Worm (Caenorhabditis elegans): Measurements from ENCODE around the gene acbp-6.

DNA sequence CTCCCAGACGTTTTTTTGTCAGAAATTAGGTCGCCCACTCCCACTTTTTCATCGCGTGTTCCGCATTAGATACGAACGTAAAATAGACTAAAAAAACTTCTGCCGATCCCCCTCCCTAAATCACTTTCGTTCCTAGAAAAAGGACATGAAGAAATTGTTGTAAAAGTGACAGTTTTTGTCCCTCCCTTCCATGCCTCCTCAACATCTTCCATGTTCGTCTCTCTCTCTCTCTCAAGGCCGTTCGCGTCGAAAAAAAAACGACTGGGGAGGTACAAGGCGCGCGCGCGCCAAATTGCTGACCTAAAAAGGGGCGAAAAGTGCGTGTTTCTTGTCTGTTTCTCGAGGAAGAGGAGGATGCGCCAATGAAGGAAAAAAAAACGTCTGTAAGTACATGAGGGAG lies 44.8 kb downstream of the acbp-6 start:
- TF ChIP-seq ama-1 (optimal IDR thresholded peaks at IDR 0.05) (no peak), ama-1 (GFP tag; optimal IDR thresholded peaks at IDR 0.05) (no peak), snpc-4 (GFP tag; optimal IDR thresholded peaks at IDR 0.05) (no peak), snpc-4 (tag; optimal IDR thresholded peaks at IDR 0.05) (no peak), F10E7.11 (tag; optimal IDR thresholded peaks at IDR 0.05) (no peak), him-1 (tag; optimal IDR thresholded peaks at IDR 0.05) (no peak), rec-8 (tag; optimal IDR thresholded peaks at IDR 0.05) (no peak)
